Worm (Caenorhabditis elegans) whole organism, L3 larva: ENCODE results near the gene folt-3.

Source experiments
- R02D3.7 ChIP-seq: fragments of 150-350 bp; optimal IDR thresholded peaks from 2 replicates; lab custom pipeline; 2014; ENCODE audit warnings: missing biosample characterization, missing genetic modification characterization
- elt-2 ChIP-seq: sonication (generic microtip); optimal IDR thresholded peaks from 2 replicates; lab custom pipeline; 2016; ENCODE audit warnings: missing genetic modification reagents, mild to moderate bottlenecking, missing genetic modification characterization, missing compliant biosample characterization
- zag-1 ChIP-seq: fragments of 150-350 bp; optimal IDR thresholded peaks from 2 replicates; lab custom pipeline; 2014; ENCODE audit warnings: missing biosample characterization, missing genetic modification characterization
- ztf-11 ChIP-seq: fragments of 150-350 bp; optimal IDR thresholded peaks from 2 replicates; lab custom pipeline; 2014; ENCODE audit warnings: missing biosample characterization, missing genetic modification characterization

DNA sequence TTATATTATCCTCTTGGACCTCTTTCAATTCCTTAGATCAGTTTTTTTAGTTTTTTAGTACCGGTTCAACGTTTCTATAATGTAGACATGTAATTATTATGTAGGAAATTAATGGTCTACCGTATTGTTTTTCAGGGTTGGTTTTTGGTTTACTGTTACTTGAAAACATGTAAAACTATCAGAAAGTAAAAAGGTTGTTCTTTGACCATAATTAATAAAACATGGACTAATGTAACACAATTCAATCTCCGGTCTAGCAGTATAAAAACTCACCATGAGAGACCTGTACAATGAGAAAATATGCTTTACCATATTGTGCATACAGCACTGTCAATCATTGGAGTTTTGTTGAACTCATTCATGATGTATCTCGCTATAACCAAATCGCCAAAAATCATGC is 25.9 kb upstream of the folt-3 start, which contains the start of gene srd-29:
- TF ChIP-seq R02D3.7 (tag; lab: Kevin White, UChicago) (no peak), zag-1 (tag; lab: Kevin White, UChicago) (no peak), elt-2 (no peak), ztf-11 (no peak)
